Worm (Caenorhabditis elegans) whole organism, young adult: Measurements from ENCODE around the gene F49C12.5.

Source experiments
- F33H1.4 ChIP-seq: fragments of 200-800 bp; sonication (Bioruptor generic); IDR thresholded peaks from 2 replicates; pipeline ENCODE4 v1.3.6; 2022; ENCODE audit warnings: missing genetic modification reagents, missing genetic modification characterization, missing compliant biosample characterization
- F39B2.1 ChIP-seq: fragments of 200-800 bp; sonication (Bioruptor generic); IDR thresholded peaks from 2 replicates; pipeline ENCODE4 v1.3.6; 2022; ENCODE audit warnings: missing genetic modification reagents, missing genetic modification characterization, missing compliant biosample characterization
- cebp-1 ChIP-seq, 2 experiments: fragments of 200-800 bp in 1 of 2; sonication (Bioruptor generic) in 1 of 2; sonication (generic microtip) in 1 of 2; IDR thresholded peaks in 1 of 2; optimal IDR thresholded peaks in 1 of 2; 2 replicates each; pipeline versions ENCODE4 v1.3.6 to Lab custom; 2017 to 2022; ENCODE audit warnings: missing compliant biosample characterization in 2 of 2, missing genetic modification characterization in 2 of 2, mild to moderate bottlenecking in 1 of 2, missing genetic modification reagents in 1 of 2, moderate library complexity in 1 of 2
- lin-35 ChIP-seq, 3 experiments: fragments of 150-350 bp in 2 of 3; sonication (generic microtip) in 1 of 3; optimal IDR thresholded peaks; 2 replicates each; lab custom pipeline; 2014 to 2018; ENCODE audit warnings: missing biosample characterization in 3 of 3, missing genetic modification characterization in 3 of 3, missing genetic modification reagents in 3 of 3
- ztf-26 ChIP-seq: sonication (generic microtip); optimal IDR thresholded peaks from 2 replicates; lab custom pipeline; 2017; ENCODE audit warnings: missing genetic modification characterization, missing compliant biosample characterization

- no peak for TF ChIP-seq F39B2.1 (GFP tag; lab: Robert Waterston, UW)
- no peak for TF ChIP-seq F33H1.4 (GFP tag; lab: Robert Waterston, UW)
- TF ChIP-seq cebp-1 (GFP tag; IDR thresholded peaks at IDR 0.05; lab: Robert Waterston, UW) = no peak
- TF ChIP-seq cebp-1 (tag; optimal IDR thresholded peaks at IDR 0.05; lab: Kevin White, UChicago) = no peak
- no peak for TF ChIP-seq ztf-26 (tag; lab: Kevin White, UChicago)
- TF ChIP-seq lin-35 (GFP tag; optimal IDR thresholded peaks at IDR 0.05; lab: Kevin White, UChicago) = no peak
These were observed 23.0 kb downstream of the F49C12.5 start, which contains the start of gene clec-183 for ce11 chrIV:9327706-9328105.
